Worm (Caenorhabditis elegans) whole organism, L4 larva: ENCODE results near the gene T26C5.3.
A peak's percentile ranks its signal among the peaks of the same experiment; 100 is the strongest.

ENCODE experiments used
- F37D6.2 ChIP-seq: sonication (generic microtip); optimal IDR thresholded peaks from 2 replicates; lab custom pipeline; 2016; ENCODE audit warnings: mild to moderate bottlenecking, missing genetic modification characterization, missing compliant biosample characterization
- R02D3.7 ChIP-seq: fragments of 150-350 bp; sonication (generic microtip); optimal IDR thresholded peaks from 3 replicates; lab custom pipeline; 2014; ENCODE audit warnings: missing biosample characterization, missing genetic modification characterization
- T20F7.1 ChIP-seq: fragments of 200-800 bp; sonication (Bioruptor generic); optimal IDR thresholded peaks from 2 replicates; lab custom pipeline; 2018; ENCODE audit warnings: mild to moderate bottlenecking, missing genetic modification characterization, missing compliant biosample characterization
- Y105C5A.15 ChIP-seq: fragments of 200-800 bp; sonication (Bioruptor generic); IDR thresholded peaks from 2 replicates; pipeline ENCODE4 v1.3.6; 2022; ENCODE audit warnings: missing genetic modification characterization, missing compliant biosample characterization
- Y75B8A.6 ChIP-seq: fragments of 200-800 bp; sonication (Bioruptor generic); IDR thresholded peaks from 2 replicates; pipeline ENCODE4 v1.3.6; 2022; ENCODE audit warnings: missing genetic modification reagents, missing genetic modification characterization, missing compliant biosample characterization
- ZK337.2 ChIP-seq: fragments of 200-800 bp; sonication (Bioruptor generic); IDR thresholded peaks from 2 replicates; pipeline ENCODE4 v1.3.6; 2022; ENCODE audit warnings: missing genetic modification reagents, missing genetic modification characterization, missing compliant biosample characterization
- ZK546.5 ChIP-seq, 2 experiments: sonication (generic microtip); optimal IDR thresholded peaks; 2 replicates each; lab custom pipeline; 2017; ENCODE audit warnings: missing biosample characterization in 2 of 2, missing genetic modification characterization in 2 of 2
- ama-1 ChIP-seq: fragments of 150-350 bp; optimal IDR thresholded peaks from 2 replicates; lab custom pipeline; 2014; ENCODE audit warnings: inconsistent platforms, mixed read lengths
- arid-1 ChIP-seq: fragments of 200-800 bp; sonication (Bioruptor generic); conservative IDR thresholded peaks from 2 replicates; pipeline ENCODE4 v1.3.6; 2022; ENCODE audit warnings: missing genetic modification reagents, missing genetic modification characterization, missing compliant biosample characterization
- ceh-20 ChIP-seq: fragments of 200-800 bp; sonication (Bioruptor generic); IDR thresholded peaks from 2 replicates; pipeline ENCODE4 v1.3.6; 2022; ENCODE audit warnings: missing genetic modification reagents, missing genetic modification characterization, missing compliant biosample characterization
- ceh-32 ChIP-seq: sonication (generic microtip); optimal IDR thresholded peaks from 2 replicates; lab custom pipeline; 2016; ENCODE audit warnings: mild to moderate bottlenecking, missing genetic modification characterization, missing compliant biosample characterization; ENCODE audit not compliant: poor library complexity
- ceh-62 ChIP-seq: sonication (generic microtip); optimal IDR thresholded peaks from 2 replicates; lab custom pipeline; 2017; ENCODE audit warnings: missing biosample characterization, missing genetic modification characterization
- ceh-82 ChIP-seq: sonication (generic microtip); optimal IDR thresholded peaks from 2 replicates; lab custom pipeline; 2017; ENCODE audit warnings: missing biosample characterization, missing genetic modification characterization
- cey-2 ChIP-seq: sonication (generic microtip); optimal IDR thresholded peaks from 3 replicates; lab custom pipeline; 2017; ENCODE audit warnings: missing genetic modification characterization, mild to moderate bottlenecking, missing compliant biosample characterization, antibody characterized with exemption, borderline replicate concordance; ENCODE audit not compliant: insufficient read depth
- daf-19 ChIP-seq: fragments of 200-800 bp; sonication (Bioruptor generic); conservative IDR thresholded peaks from 2 replicates; pipeline ENCODE4 v1.3.6; 2022; ENCODE audit warnings: missing genetic modification characterization, missing compliant biosample characterization
- daf-8 ChIP-seq: fragments of 200-800 bp; sonication (Bioruptor generic); IDR thresholded peaks from 2 replicates; pipeline ENCODE4 v1.3.6; 2022; ENCODE audit warnings: missing genetic modification characterization, missing compliant biosample characterization
- dmd-6 ChIP-seq: fragments of 200-800 bp; sonication (Bioruptor generic); IDR thresholded peaks from 2 replicates; pipeline ENCODE4 v1.3.6; 2022; ENCODE audit warnings: missing genetic modification reagents, missing genetic modification characterization, missing compliant biosample characterization
- dmd-8 ChIP-seq: fragments of 200-800 bp; sonication (Bioruptor generic); IDR thresholded peaks from 2 replicates; pipeline ENCODE4 v1.3.6; 2022; ENCODE audit warnings: missing genetic modification characterization, missing compliant biosample characterization
- dmd-9 ChIP-seq: fragments of 200-800 bp; sonication (Bioruptor generic); IDR thresholded peaks from 2 replicates; pipeline ENCODE4 v1.3.6; 2022; ENCODE audit warnings: missing genetic modification reagents, missing genetic modification characterization, missing compliant biosample characterization
- dpl-1 ChIP-seq: fragments of 150-350 bp; optimal IDR thresholded peaks from 2 replicates; lab custom pipeline; 2014; ENCODE audit warnings: missing biosample characterization, missing genetic modification reagents, missing genetic modification characterization
- duxl-1 ChIP-seq: sonication (generic microtip); optimal IDR thresholded peaks from 2 replicates; lab custom pipeline; 2016; ENCODE audit warnings: mild to moderate bottlenecking, missing genetic modification characterization, moderate library complexity, missing compliant biosample characterization; ENCODE audit not compliant: poor library complexity
- egl-43 ChIP-seq: fragments of 200-800 bp; sonication (Bioruptor generic); IDR thresholded peaks from 2 replicates; pipeline ENCODE4 v1.3.6; 2022; ENCODE audit warnings: missing genetic modification reagents, missing genetic modification characterization, missing compliant biosample characterization
- hlh-30 ChIP-seq: sonication (generic microtip); optimal IDR thresholded peaks from 2 replicates; lab custom pipeline; 2017; ENCODE audit warnings: antibody characterized with exemption, mild to moderate bottlenecking, missing genetic modification characterization, missing compliant biosample characterization; ENCODE audit not compliant: insufficient read depth
- hmg-1.1 ChIP-seq: fragments of 200-800 bp; sonication (Bioruptor generic); IDR thresholded peaks from 2 replicates; pipeline ENCODE4 v1.3.6; 2022; ENCODE audit warnings: missing genetic modification reagents, missing genetic modification characterization, missing compliant biosample characterization
- lin-38 ChIP-seq: fragments of 200-800 bp; sonication (Bioruptor generic); IDR thresholded peaks from 2 replicates; pipeline ENCODE4 v1.3.6; 2022; ENCODE audit warnings: missing genetic modification reagents, missing genetic modification characterization, missing compliant biosample characterization
- lin-39 ChIP-seq: fragments of 150-350 bp; optimal IDR thresholded peaks from 2 replicates; lab custom pipeline; 2014; ENCODE audit warnings: missing biosample characterization, missing genetic modification reagents, missing genetic modification characterization
- lir-3 ChIP-seq: sonication (generic microtip); optimal IDR thresholded peaks from 2 replicates; lab custom pipeline; 2016; ENCODE audit warnings: mild to moderate bottlenecking, missing genetic modification characterization, missing compliant biosample characterization
- madf-9 ChIP-seq: fragments of 200-800 bp; sonication (Bioruptor generic); conservative IDR thresholded peaks from 2 replicates; pipeline ENCODE4 v1.3.6; 2022; ENCODE audit warnings: missing genetic modification reagents, missing genetic modification characterization, missing compliant biosample characterization
- mes-2 ChIP-seq: sonication (generic microtip); optimal IDR thresholded peaks from 2 replicates; lab custom pipeline; 2016; ENCODE audit warnings: missing genotype, mild to moderate bottlenecking, missing genetic modification characterization, missing compliant biosample characterization; ENCODE audit not compliant: poor library complexity, severe bottlenecking
- mxl-3 ChIP-seq: fragments of 200-800 bp; sonication (Bioruptor generic); optimal IDR thresholded peaks from 2 replicates; lab custom pipeline; 2018; ENCODE audit warnings: mild to moderate bottlenecking, missing genetic modification characterization, missing compliant biosample characterization
- nhr-11 ChIP-seq: fragments of 150-350 bp; optimal IDR thresholded peaks from 2 replicates; lab custom pipeline; 2014; ENCODE audit warnings: missing biosample characterization, missing genetic modification characterization
- nhr-111 ChIP-seq: fragments of 200-800 bp; sonication (Bioruptor generic); optimal IDR thresholded peaks from 2 replicates; lab custom pipeline; 2018; ENCODE audit warnings: mild to moderate bottlenecking, missing genetic modification characterization, missing compliant biosample characterization
- nhr-237 ChIP-seq: sonication (generic microtip); optimal IDR thresholded peaks from 2 replicates; lab custom pipeline; 2017; ENCODE audit warnings: missing biosample characterization, missing genetic modification characterization
- nhr-25 ChIP-seq: sonication (generic microtip); optimal IDR thresholded peaks from 2 replicates; lab custom pipeline; 2017; ENCODE audit warnings: missing genetic modification characterization, mild to moderate bottlenecking, missing compliant biosample characterization, antibody characterized with exemption, moderate library complexity, borderline replicate concordance; ENCODE audit not compliant: insufficient read depth
- nhr-42 ChIP-seq: fragments of 200-800 bp; sonication (Bioruptor generic); IDR thresholded peaks from 2 replicates; pipeline ENCODE4 v1.3.6; 2022; ENCODE audit warnings: missing genetic modification characterization, missing compliant biosample characterization
- nhr-6 ChIP-seq: fragments of 150-350 bp; optimal IDR thresholded peaks from 2 replicates; lab custom pipeline; 2014; ENCODE audit warnings: missing biosample characterization, missing genetic modification characterization
- nhr-76 ChIP-seq: fragments of 150-350 bp; optimal IDR thresholded peaks from 2 replicates; lab custom pipeline; 2014; ENCODE audit warnings: missing biosample characterization, missing genetic modification characterization
- nhr-77 ChIP-seq: fragments of 150-350 bp; optimal IDR thresholded peaks from 2 replicates; lab custom pipeline; 2014; ENCODE audit warnings: missing biosample characterization, missing genetic modification characterization
- pqm-1 ChIP-seq: sonication (generic microtip); optimal IDR thresholded peaks from 2 replicates; lab custom pipeline; 2017; ENCODE audit warnings: missing biosample characterization, missing genetic modification characterization
- saeg-2 ChIP-seq: fragments of 200-800 bp; sonication (Bioruptor generic); IDR thresholded peaks from 2 replicates; pipeline ENCODE4 v1.3.6; 2022; ENCODE audit warnings: missing genetic modification reagents, missing genetic modification characterization, missing compliant biosample characterization
- snpc-1.2 ChIP-seq: fragments of 200-800 bp; sonication (Bioruptor generic); IDR thresholded peaks from 2 replicates; pipeline ENCODE4 v1.3.6; 2022; ENCODE audit warnings: missing genetic modification reagents, missing genetic modification characterization, missing compliant biosample characterization
- snpc-4 ChIP-seq: fragments of 150-350 bp; optimal IDR thresholded peaks from 2 replicates; lab custom pipeline; 2014; ENCODE audit warnings: missing biosample characterization, missing genetic modification characterization
- spr-3 ChIP-seq: fragments of 200-800 bp; sonication (Bioruptor generic); optimal IDR thresholded peaks from 2 replicates; lab custom pipeline; 2018; ENCODE audit warnings: mild to moderate bottlenecking, missing genetic modification characterization, missing compliant biosample characterization
- tag-97 ChIP-seq: fragments of 200-800 bp; sonication (Bioruptor generic); IDR thresholded peaks from 2 replicates; pipeline ENCODE4 v1.3.6; 2022; ENCODE audit warnings: missing genetic modification characterization, missing compliant biosample characterization
- unc-130 ChIP-seq: sonication (generic microtip); optimal IDR thresholded peaks from 2 replicates; lab custom pipeline; 2016; ENCODE audit warnings: missing genetic modification reagents, missing genetic modification characterization, missing compliant biosample characterization
- unc-62 ChIP-seq, 3 experiments: fragments of 150-350 bp in 1 of 3; sonication (generic microtip); optimal IDR thresholded peaks in 2 of 3; peaks in 1 of 3; 1 replicate in 1 of 3; 2 replicates in 2 of 3; lab custom pipeline; 2014 to 2017; ENCODE audit warnings: missing biosample characterization in 3 of 3, missing genetic modification characterization in 3 of 3, missing genetic modification reagents in 3 of 3, missing genotype in 1 of 3
- vab-7 ChIP-seq: fragments of 200-800 bp; sonication (Bioruptor generic); IDR thresholded peaks from 2 replicates; pipeline ENCODE4 v1.3.6; 2022; ENCODE audit warnings: missing genetic modification reagents, missing genetic modification characterization, missing compliant biosample characterization
- zip-2 ChIP-seq: fragments of 150-350 bp; optimal IDR thresholded peaks from 2 replicates; lab custom pipeline; 2014; ENCODE audit warnings: missing biosample characterization, missing genetic modification characterization
- ztf-11 ChIP-seq: fragments of 150-350 bp; optimal IDR thresholded peaks from 2 replicates; lab custom pipeline; 2014; ENCODE audit warnings: missing biosample characterization, missing genetic modification characterization

The T26C5.3 gene

DNA sequence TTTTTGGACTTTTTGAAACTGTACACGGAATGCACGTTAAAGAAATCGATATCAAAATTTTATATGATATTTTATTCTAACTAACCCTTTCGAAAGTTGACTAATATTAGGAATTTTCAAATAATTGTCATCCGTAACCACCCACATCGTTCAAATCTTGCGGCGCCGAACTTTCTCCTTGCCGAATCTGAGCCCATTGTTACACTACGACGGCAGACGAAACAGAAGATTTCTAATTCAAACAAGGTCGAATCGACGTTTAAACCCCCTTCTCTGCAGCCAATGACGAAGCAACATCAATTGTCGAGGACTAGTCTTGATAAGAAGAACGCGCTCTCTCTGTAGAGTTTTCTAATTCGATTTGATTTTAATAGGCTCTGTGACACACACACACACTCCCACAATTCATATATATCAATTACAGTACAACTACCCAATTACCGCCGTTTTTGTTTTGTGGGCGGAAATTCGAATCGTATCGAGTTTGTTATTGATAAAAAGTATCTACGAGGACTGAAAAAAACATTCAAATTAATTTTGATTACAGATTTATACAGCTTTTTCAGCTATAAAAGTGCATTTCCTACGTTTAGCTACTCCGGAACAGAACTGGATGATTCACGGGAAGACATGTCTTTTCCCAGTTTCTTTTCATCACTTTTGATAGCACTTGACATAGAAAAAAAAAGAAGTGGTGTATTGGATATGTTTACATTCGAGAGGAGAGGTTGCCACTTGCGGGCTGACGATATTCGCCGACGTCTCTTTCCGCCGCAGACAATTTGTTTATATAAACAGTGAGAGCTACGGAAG, 48.2 kb downstream of the T26C5.3 start (continued):
- TF ChIP-seq nhr-237 (no peak), nhr-76 (tag; lab: Kevin White, UChicago) (no peak), zip-2 (tag; lab: Kevin White, UChicago) (no peak), nhr-25 (tag; lab: Kevin White, UChicago) (peak; percentile 24), unc-130 (no peak), snpc-4 (tag; lab: Kevin White, UChicago) (no peak), ztf-11 (no peak), T20F7.1 (GFP tag; lab: Kevin White, UChicago) (no peak), ceh-62 (tag; lab: Kevin White, UChicago) (no peak), dmd-6 (no peak; the same call in 1 of the 2 replicates), lin-39 (tag; lab: Kevin White, UChicago) (no peak), nhr-11 (no peak), R02D3.7 (no peak), madf-9 (GFP tag; lab: Robert Waterston, UW) (no peak), ZK337.2 (GFP tag; lab: Robert Waterston, UW) (no peak), daf-8 (GFP tag; lab: Robert Waterston, UW) (no peak), spr-3 (no peak), ceh-32 (tag; lab: Kevin White, UChicago) (no peak), unc-62 (GFP tag; optimal IDR thresholded peaks at IDR 0.05 in 1 of 2; lab: Kevin White, UChicago) (peak; percentile 38 to 97), unc-62 (tag; optimal IDR thresholded peaks at IDR 0.05; lab: Kevin White, UChicago) (no peak), mxl-3 (GFP tag; lab: Kevin White, UChicago) (no peak), ceh-20 (GFP tag; lab: Robert Waterston, UW) (no peak), lin-38 (GFP tag; lab: Robert Waterston, UW) (no peak), nhr-6 (tag; lab: Kevin White, UChicago) (no peak), nhr-111 (GFP tag; lab: Kevin White, UChicago) (no peak), pqm-1 (peak; percentile 80), dmd-9 (GFP tag; lab: Robert Waterston, UW) (no peak), egl-43 (no peak), F37D6.2 (tag; lab: Kevin White, UChicago) (no peak), vab-7 (GFP tag; lab: Robert Waterston, UW) (0 out of 2 replicates have a peak, but pooled peaks have one; percentile 18), duxl-1 (tag; lab: Kevin White, UChicago) (no peak), dmd-8 (GFP tag; lab: Robert Waterston, UW) (no peak), Y105C5A.15 (GFP tag; lab: Robert Waterston, UW) (no peak), ceh-82 (tag; lab: Kevin White, UChicago) (no peak), lir-3 (tag; lab: Kevin White, UChicago) (no peak), hlh-30 (tag; lab: Kevin White, UChicago) (no peak), ama-1 (lab: Kevin White, UChicago) (peak; percentile 76), ZK546.5 (tag; optimal IDR thresholded peaks at IDR 0.05; lab: Kevin White, UChicago) (no peak), nhr-77 (tag; lab: Kevin White, UChicago) (no peak), snpc-1.2 (no peak), tag-97 (GFP tag; lab: Robert Waterston, UW) (no peak), daf-19 (GFP tag; lab: Robert Waterston, UW) (no peak), cey-2 (tag; lab: Kevin White, UChicago) (no peak), saeg-2 (GFP tag; lab: Robert Waterston, UW) (no peak), arid-1 (GFP tag; lab: Robert Waterston, UW) (no peak), hmg-1.1 (GFP tag; lab: Robert Waterston, UW) (no peak), mes-2 (peak; percentile 51), nhr-42 (no peak), Y75B8A.6 (GFP tag; lab: Robert Waterston, UW) (no peak), dpl-1 (no peak)
